Fruit fly (Drosophila melanogaster) ovary, adult (tissue): ENCODE results near the gene CG13048.

Source experiments
- CG17801 ChIP-seq: fragments of 200-800 bp; optimal IDR thresholded peaks from 2 replicates; lab custom pipeline; 2019; ENCODE audit warnings: missing biosample characterization, mild to moderate bottlenecking, missing genetic modification characterization, moderate library complexity; ENCODE audit not compliant: partially characterized antibody

Gene CG13048

dm6 chr3L:16233850-16234494 lies 49.7 kb downstream of the CG13048 start:
- no peak for TF ChIP-seq CG17801 (GFP tag; lab: Kevin White, UChicago)

dm6 chr3L:16232924-16233323 lies 50.8 kb downstream of the CG13048 start, which contains the start of gene Hsc20:
Gene Hsc20, plus strand, starts transcription at chr3L:16233127.
- TF ChIP-seq CG17801 (GFP tag; lab: Kevin White, UChicago): peak; percentile 11
